Fruit fly (Drosophila melanogaster) whole organism, embryonic: ENCODE measurements around the gene Spase12.

Source experiments
- Aef1 ChIP-seq: fragments of 200-800 bp; sonication (Bioruptor generic); IDR thresholded peaks from 3 replicates; pipeline ENCODE4 v1.3.6; 2022; ENCODE audit warnings: missing biosample characterization, missing genetic modification characterization
- Atf-2 ChIP-seq: fragments of 200-800 bp; sonication (Bioruptor generic); optimal IDR thresholded peaks from 2 replicates; lab custom pipeline; 2016; ENCODE audit warnings: missing biosample characterization, missing genetic modification characterization
- CG10147 ChIP-seq: fragments of 200-800 bp; sonication (Bioruptor generic); optimal IDR thresholded peaks from 2 replicates; lab custom pipeline; 2019; ENCODE audit warnings: missing biosample characterization, mild to moderate bottlenecking, missing genetic modification characterization, moderate library complexity
- CG10959 ChIP-seq: fragments of 200-800 bp; sonication (Bioruptor generic); IDR thresholded peaks from 2 replicates; pipeline ENCODE4 v1.3.6; 2022; ENCODE audit warnings: missing biosample characterization, missing genetic modification characterization
- CG11247 ChIP-seq: fragments of 200-800 bp; sonication (Bioruptor generic); IDR thresholded peaks from 2 replicates; pipeline ENCODE4 v1.3.6; 2022; ENCODE audit warnings: missing biosample characterization, missing genetic modification characterization
- CG11560 ChIP-seq: fragments of 200-800 bp; sonication (Bioruptor generic); IDR thresholded peaks from 3 replicates; pipeline ENCODE4 v1.3.6; 2022; ENCODE audit warnings: missing biosample characterization, missing genetic modification characterization
- CG11723 ChIP-seq: fragments of 200-800 bp; sonication (Bioruptor generic); optimal IDR thresholded peaks from 2 replicates; lab custom pipeline; 2017; ENCODE audit warnings: missing biosample characterization, mild to moderate bottlenecking, missing genetic modification characterization
- CG13624 ChIP-seq: fragments of 200-800 bp; sonication (Bioruptor generic); optimal IDR thresholded peaks from 2 replicates; lab custom pipeline; 2016; ENCODE audit warnings: missing biosample characterization, missing genetic modification characterization
- CG14710 ChIP-seq: fragments of 200-800 bp; sonication (Bioruptor generic); optimal IDR thresholded peaks from 3 replicates; lab custom pipeline; 2019; ENCODE audit warnings: missing biosample characterization, mild to moderate bottlenecking, missing genetic modification characterization, moderate library complexity
- CG15269 ChIP-seq: fragments of 200-800 bp; sonication (Bioruptor generic); optimal IDR thresholded peaks from 2 replicates; lab custom pipeline; 2018; ENCODE audit warnings: missing biosample characterization, mild to moderate bottlenecking, missing genetic modification characterization, moderate library complexity
- CG15479 ChIP-seq: fragments of 200-800 bp; sonication (Bioruptor generic); optimal IDR thresholded peaks from 3 replicates; lab custom pipeline; 2019; ENCODE audit warnings: missing biosample characterization, mild to moderate bottlenecking, missing genetic modification characterization, moderate library complexity
- CG15696 ChIP-seq: fragments of 200-800 bp; sonication (Bioruptor generic); optimal IDR thresholded peaks from 2 replicates; lab custom pipeline; 2019; ENCODE audit warnings: missing biosample characterization, mild to moderate bottlenecking, missing genetic modification characterization, moderate library complexity
- CG18262 ChIP-seq: fragments of 200-800 bp; optimal IDR thresholded peaks from 3 replicates; lab custom pipeline; 2019; ENCODE audit warnings: missing biosample characterization, mild to moderate bottlenecking, missing genetic modification characterization, moderate library complexity
- CG2199 ChIP-seq: fragments of 200-800 bp; sonication (Bioruptor generic); IDR thresholded peaks from 3 replicates; pipeline ENCODE4 v1.3.6; 2022; ENCODE audit warnings: missing biosample characterization, missing genetic modification characterization
- CG2889 ChIP-seq: fragments of 200-800 bp; sonication (Bioruptor generic); IDR thresholded peaks from 3 replicates; pipeline ENCODE4 v1.3.6; 2022; ENCODE audit warnings: missing biosample characterization, missing genetic modification characterization
- CG30020 ChIP-seq: fragments of 200-800 bp; optimal IDR thresholded peaks from 2 replicates; lab custom pipeline; 2019; ENCODE audit warnings: missing biosample characterization, mild to moderate bottlenecking, missing genetic modification characterization, moderate library complexity
- CG3065 ChIP-seq: fragments of 200-800 bp; sonication (Bioruptor generic); optimal IDR thresholded peaks from 2 replicates; lab custom pipeline; 2016; ENCODE audit warnings: missing biosample characterization, missing genetic modification characterization
- CG34422 ChIP-seq: fragments of 200-800 bp; sonication (Bioruptor generic); IDR thresholded peaks from 3 replicates; pipeline ENCODE4 v1.3.6; 2022; ENCODE audit warnings: missing biosample characterization, missing genetic modification characterization
- CG3838 ChIP-seq: fragments of 200-800 bp; sonication (Bioruptor generic); optimal IDR thresholded peaks from 3 replicates; lab custom pipeline; 2016; ENCODE audit warnings: missing biosample characterization, missing genetic modification characterization
- CG6272 ChIP-seq: fragments of 200-800 bp; sonication (Bioruptor generic); IDR thresholded peaks from 2 replicates; pipeline ENCODE4 v1.3.6; 2022; ENCODE audit warnings: missing biosample characterization, missing genetic modification characterization
- CG8290 ChIP-seq, 3 experiments: fragments of 200-800 bp; sonication (Bioruptor generic); optimal IDR thresholded peaks; 2 replicates each; lab custom pipeline; 2016 to 2019; ENCODE audit warnings: missing biosample characterization in 3 of 3, missing genetic modification characterization in 3 of 3, mild to moderate bottlenecking in 2 of 3, moderate library complexity in 1 of 3
- CG9817 ChIP-seq: fragments of 200-800 bp; sonication (Bioruptor generic); optimal IDR thresholded peaks from 2 replicates; lab custom pipeline; 2018; ENCODE audit warnings: missing biosample characterization, mild to moderate bottlenecking, missing genetic modification characterization, moderate library complexity
- E2f2 ChIP-seq: fragments of 200-800 bp; sonication (Bioruptor generic); IDR thresholded peaks from 2 replicates; pipeline ENCODE4 v1.3.6; 2022; ENCODE audit warnings: missing biosample characterization, missing genetic modification characterization
- HLH54F ChIP-seq: fragments of 200-800 bp; sonication (Bioruptor generic); optimal IDR thresholded peaks from 3 replicates; lab custom pipeline; 2016; ENCODE audit warnings: missing biosample characterization, missing genetic modification characterization
- HmgD ChIP-seq: fragments of 200-800 bp; sonication (Bioruptor generic); optimal IDR thresholded peaks from 3 replicates; lab custom pipeline; 2016; ENCODE audit warnings: missing biosample characterization, missing genetic modification characterization
- Hr3 ChIP-seq: fragments of 200-800 bp; sonication (Bioruptor generic); optimal IDR thresholded peaks from 3 replicates; lab custom pipeline; 2016; ENCODE audit warnings: missing biosample characterization, missing genetic modification characterization
- Hsf ChIP-seq: fragments of 200-800 bp; sonication (Bioruptor generic); optimal IDR thresholded peaks from 3 replicates; lab custom pipeline; 2016; ENCODE audit warnings: missing biosample characterization, missing genetic modification characterization
- MBD-R2 ChIP-seq: fragments of 200-800 bp; sonication (Bioruptor generic); IDR thresholded peaks from 2 replicates; pipeline ENCODE4 v1.3.6; 2022; ENCODE audit warnings: missing biosample characterization, missing genetic modification characterization
- MESR4 ChIP-seq: fragments of 200-800 bp; sonication (Bioruptor generic); optimal IDR thresholded peaks from 2 replicates; lab custom pipeline; 2018; ENCODE audit warnings: missing biosample characterization, mild to moderate bottlenecking, missing genetic modification characterization, moderate library complexity
- Max ChIP-seq: fragments of 200-800 bp; sonication (Bioruptor generic); optimal IDR thresholded peaks from 2 replicates; lab custom pipeline; 2016; ENCODE audit warnings: missing biosample characterization, mild to moderate bottlenecking, missing genetic modification characterization
- Mrtf ChIP-seq: fragments of 200-800 bp; sonication (Bioruptor generic); IDR thresholded peaks from 3 replicates; pipeline ENCODE4 v1.3.6; 2022; ENCODE audit warnings: missing biosample characterization, missing genetic modification characterization
- NfI ChIP-seq: fragments of 200-800 bp; sonication (Bioruptor generic); optimal IDR thresholded peaks from 3 replicates; lab custom pipeline; 2018; ENCODE audit warnings: missing biosample characterization, mild to moderate bottlenecking, missing genetic modification characterization, moderate library complexity
- Sin3A ChIP-seq: fragments of >200 bp; optimal IDR thresholded peaks from 2 replicates; lab custom pipeline; 2018
- Xrp1 ChIP-seq: fragments of 200-800 bp; sonication (Bioruptor generic); IDR thresholded peaks from 2 replicates; pipeline ENCODE4 v1.3.6; 2022; ENCODE audit warnings: missing biosample characterization, missing genetic modification characterization
- al ChIP-seq: fragments of 200-800 bp; sonication (Bioruptor generic); IDR thresholded peaks from 2 replicates; pipeline ENCODE4 v1.3.6; 2022; ENCODE audit warnings: missing biosample characterization, missing genetic modification characterization
- amos ChIP-seq: fragments of 200-800 bp; sonication (Bioruptor generic); IDR thresholded peaks from 2 replicates; pipeline ENCODE4 v1.3.6; 2022; ENCODE audit warnings: missing biosample characterization, missing genetic modification characterization; ENCODE audit not compliant: partially characterized antibody
- az2 ChIP-seq: fragments of 200-800 bp; sonication (Bioruptor generic); optimal IDR thresholded peaks from 3 replicates; lab custom pipeline; 2016; ENCODE audit warnings: missing biosample characterization, missing genetic modification characterization
- chinmo ChIP-seq: fragments of 200-800 bp; sonication (Bioruptor generic); IDR thresholded peaks from 4 replicates; pipeline ENCODE4 v1.3.6; 2022; ENCODE audit warnings: missing biosample characterization, missing genetic modification characterization; ENCODE audit not compliant: partially characterized antibody
- eyg ChIP-seq: fragments of 200-800 bp; sonication (Bioruptor generic); optimal IDR thresholded peaks from 3 replicates; lab custom pipeline; 2016; ENCODE audit warnings: missing biosample characterization, missing genetic modification characterization
- fd3F ChIP-seq: fragments of 200-800 bp; sonication (Bioruptor generic); optimal IDR thresholded peaks from 2 replicates; lab custom pipeline; 2018; ENCODE audit warnings: missing biosample characterization, mild to moderate bottlenecking, missing genetic modification characterization, moderate library complexity
- kay ChIP-seq: fragments of 200-800 bp; sonication (Bioruptor generic); optimal IDR thresholded peaks from 2 replicates; lab custom pipeline; 2016; ENCODE audit warnings: missing biosample characterization, missing genetic modification characterization
- ken ChIP-seq: fragments of 200-800 bp; sonication (Bioruptor generic); IDR thresholded peaks from 3 replicates; pipeline ENCODE4 v1.3.6; 2022; ENCODE audit warnings: missing biosample characterization, missing genetic modification characterization
- lilli ChIP-seq: fragments of 200-800 bp; sonication (Bioruptor generic); optimal IDR thresholded peaks from 3 replicates; lab custom pipeline; 2016; ENCODE audit warnings: missing biosample characterization, missing genetic modification characterization
- pita ChIP-seq: fragments of 200-800 bp; sonication (Bioruptor generic); optimal IDR thresholded peaks from 2 replicates; lab custom pipeline; 2017; ENCODE audit warnings: missing biosample characterization, mild to moderate bottlenecking, missing genetic modification characterization
- seq ChIP-seq: fragments of 200-800 bp; sonication (Bioruptor generic); IDR thresholded peaks from 2 replicates; pipeline ENCODE4 v1.3.6; 2022; ENCODE audit warnings: missing biosample characterization, missing genetic modification characterization
- slou ChIP-seq: fragments of 200-800 bp; sonication (Bioruptor generic); optimal IDR thresholded peaks from 3 replicates; lab custom pipeline; 2016; ENCODE audit warnings: missing biosample characterization, missing genetic modification characterization
- sug ChIP-seq: fragments of 200-800 bp; optimal IDR thresholded peaks from 2 replicates; lab custom pipeline; 2019; ENCODE audit warnings: missing biosample characterization, mild to moderate bottlenecking, missing genetic modification characterization, moderate library complexity
- tup ChIP-seq: fragments of 200-800 bp; sonication (Bioruptor generic); optimal IDR thresholded peaks from 2 replicates; lab custom pipeline; 2016; ENCODE audit warnings: missing biosample characterization, mild to moderate bottlenecking, missing genetic modification characterization, moderate library complexity
- twi ChIP-seq: fragments of 200-800 bp; optimal IDR thresholded peaks from 2 replicates; lab custom pipeline; 2019; ENCODE audit warnings: missing biosample characterization, mild to moderate bottlenecking, missing genetic modification characterization, moderate library complexity
- zf30C ChIP-seq: fragments of 200-800 bp; sonication (Bioruptor generic); optimal IDR thresholded peaks from 3 replicates; lab custom pipeline; 2018; ENCODE audit warnings: missing biosample characterization, mild to moderate bottlenecking, missing genetic modification characterization
- zfh1 ChIP-seq: fragments of 200-800 bp; sonication (Bioruptor generic); IDR thresholded peaks from 3 replicates; pipeline ENCODE4 v1.3.6; 2022; ENCODE audit warnings: missing biosample characterization, missing genetic modification characterization

The Spase12 gene

dm6 chr3R:29489209-29489608 is 1.7 kb downstream of the Spase12 start, which contains the start of the genes CG2321 and CG2006 (continued):
- TF ChIP-seq NfI (GFP tag; lab: Kevin White, UChicago) (peak; percentile 50), lilli (peak; percentile 74), CG8290 (GFP tag; optimal IDR thresholded peaks at IDR 0.05; lab: Kevin White, UChicago) (peak; percentile 9), CG8290 (tag; optimal IDR thresholded peaks at IDR 0.05; lab: Kevin White, UChicago) (no peak), CG3838 (GFP tag; lab: Kevin White, UChicago) (no peak), al (GFP tag; lab: Robert Waterston, UW) (peak; percentile 41; the same call in 1 of the 2 replicates), Hr3 (GFP tag; lab: Kevin White, UChicago) (peak; percentile 30), CG2889 (GFP tag; lab: Robert Waterston, UW) (no peak), seq (GFP tag; lab: Robert Waterston, UW) (no peak), tup (GFP tag; lab: Kevin White, UChicago) (no peak), CG13624 (GFP tag; lab: Kevin White, UChicago) (peak; percentile 65), CG14710 (tag; lab: Kevin White, UChicago) (peak; percentile 80), slou (peak; percentile 60), Sin3A (lab: Kevin White, UChicago) (peak; percentile 78), Xrp1 (GFP tag; lab: Robert Waterston, UW) (peak; percentile 79), Max (GFP tag; lab: Kevin White, UChicago) (peak; percentile 11), Hsf (peak; percentile 65), CG15269 (no peak), CG15696 (tag; lab: Kevin White, UChicago) (peak; percentile 62), az2 (GFP tag; lab: Kevin White, UChicago) (peak; percentile 40), Aef1 (GFP tag; lab: Robert Waterston, UW) (peak; percentile 49; the same call in 1 of the 3 replicates), CG10147 (peak; percentile 37), amos (GFP tag; lab: Robert Waterston, UW) (peak; percentile 75), CG3065 (GFP tag; lab: Kevin White, UChicago) (peak; percentile 19), CG30020 (tag; lab: Kevin White, UChicago) (peak; percentile 56), MESR4 (peak; percentile 48), chinmo (peak; percentile 81; the same call in 3 of the 4 replicates), CG6272 (GFP tag; lab: Robert Waterston, UW) (peak; percentile 48; the same call in 1 of the 2 replicates), CG2199 (GFP tag; lab: Robert Waterston, UW) (peak; percentile 57; the same call in 1 of the 3 replicates), ken (0 out of 3 replicates have a peak, but pooled peaks have one; percentile 59), CG11247 (0 out of 2 replicates have a peak, but pooled peaks have one; percentile 39), eyg (GFP tag; lab: Kevin White, UChicago) (peak; percentile 32), zfh1 (GFP tag; lab: Robert Waterston, UW) (peak; percentile 85), CG18262 (tag; lab: Kevin White, UChicago) (peak; percentile 53), CG11560 (tag; lab: Robert Waterston, UW) (no peak), CG34422 (peak; percentile 92), Mrtf (peak; percentile 52; the same call in 1 of the 3 replicates), E2f2 (peak; percentile 85), MBD-R2 (GFP tag; lab: Robert Waterston, UW) (peak; percentile 99), HLH54F (GFP tag; lab: Kevin White, UChicago) (peak; percentile 52), CG9817 (tag; lab: Kevin White, UChicago) (peak; percentile 46), CG10959 (GFP tag; lab: Robert Waterston, UW) (peak; percentile 54; the same call in 1 of the 2 replicates), pita (GFP tag; lab: Kevin White, UChicago) (no peak), Atf-2 (GFP tag; lab: Kevin White, UChicago) (peak; percentile 30), CG11723 (GFP tag; lab: Kevin White, UChicago) (no peak), CG15479 (peak; percentile 31), zf30C (GFP tag; lab: Kevin White, UChicago) (no peak), sug (tag; lab: Kevin White, UChicago) (peak; percentile 73), HmgD (GFP tag; lab: Kevin White, UChicago) (peak; percentile 40), fd3F (GFP tag; lab: Kevin White, UChicago) (peak; percentile 3), twi (tag; lab: Kevin White, UChicago) (peak; percentile 47), kay (GFP tag; lab: Kevin White, UChicago) (peak; percentile 28)
